Fruit fly (Drosophila melanogaster) whole organism, pupa: Measurements from ENCODE around the gene CG18766.
A peak's percentile ranks its signal among the peaks of the same experiment; 100 is the strongest.

Experiments used
- CG10348 ChIP-seq: fragments of 200-800 bp; sonication (Bioruptor generic); IDR thresholded peaks from 2 replicates; pipeline ENCODE4 v1.3.6; 2022; ENCODE audit warnings: missing biosample characterization, missing genetic modification characterization
- CG12605 ChIP-seq: fragments of 200-800 bp; sonication (Bioruptor generic); IDR thresholded peaks from 2 replicates; pipeline ENCODE4 v1.3.6; 2022; ENCODE audit warnings: missing biosample characterization, missing genetic modification characterization
- CG13204 ChIP-seq: fragments of 200-800 bp; sonication (Bioruptor generic); optimal IDR thresholded peaks from 2 replicates; lab custom pipeline; 2018; ENCODE audit warnings: missing biosample characterization, mild to moderate bottlenecking, missing genetic modification characterization, moderate library complexity
- CG14655 ChIP-seq: fragments of 200-800 bp; sonication (Bioruptor generic); optimal IDR thresholded peaks from 3 replicates; lab custom pipeline; 2017; ENCODE audit warnings: mild to moderate bottlenecking, missing biosample characterization, missing genetic modification reagents, missing genetic modification characterization
- CG15710 ChIP-seq: fragments of 200-800 bp; sonication (Bioruptor generic); optimal IDR thresholded peaks from 2 replicates; lab custom pipeline; 2018; ENCODE audit warnings: missing biosample characterization, mild to moderate bottlenecking, missing genetic modification characterization, moderate library complexity
- CG17806 ChIP-seq: fragments of 200-800 bp; sonication (Bioruptor generic); optimal IDR thresholded peaks from 2 replicates; lab custom pipeline; 2018; ENCODE audit warnings: missing biosample characterization, mild to moderate bottlenecking, missing genetic modification characterization, moderate library complexity
- CG32121 ChIP-seq: fragments of 200-800 bp; sonication (Bioruptor generic); IDR thresholded peaks from 2 replicates; pipeline ENCODE4 v1.3.6; 2022; ENCODE audit warnings: missing biosample characterization, missing genetic modification characterization
- CG34367 ChIP-seq: fragments of 200-800 bp; sonication (Bioruptor generic); optimal IDR thresholded peaks from 2 replicates; lab custom pipeline; 2018; ENCODE audit warnings: missing biosample characterization, mild to moderate bottlenecking, missing genetic modification characterization
- CG4496 ChIP-seq: fragments of 200-800 bp; sonication (Bioruptor generic); IDR thresholded peaks from 3 replicates; pipeline ENCODE4 v1.3.6; 2022; ENCODE audit warnings: missing biosample characterization, missing genetic modification characterization
- CG8159 ChIP-seq: fragments of 200-800 bp; sonication (Bioruptor generic); optimal IDR thresholded peaks from 3 replicates; lab custom pipeline; 2018; ENCODE audit warnings: missing biosample characterization, mild to moderate bottlenecking, missing genetic modification characterization, moderate library complexity
- CG8301 ChIP-seq: fragments of 200-800 bp; sonication (Bioruptor generic); optimal IDR thresholded peaks from 2 replicates; lab custom pipeline; 2018; ENCODE audit warnings: missing biosample characterization, mild to moderate bottlenecking, missing genetic modification characterization
- CG9948 ChIP-seq: fragments of 200-800 bp; sonication (Bioruptor generic); optimal IDR thresholded peaks from 2 replicates; lab custom pipeline; 2018; ENCODE audit warnings: missing biosample characterization, mild to moderate bottlenecking, missing genetic modification characterization, moderate library complexity
- D1 ChIP-seq: fragments of 200-800 bp; sonication (Bioruptor generic); optimal IDR thresholded peaks from 2 replicates; lab custom pipeline; 2018; ENCODE audit warnings: missing biosample characterization, mild to moderate bottlenecking, missing genetic modification characterization, moderate library complexity
- EcR ChIP-seq: fragments of 200-800 bp; sonication (Bioruptor generic); optimal IDR thresholded peaks from 3 replicates; lab custom pipeline; 2019; ENCODE audit warnings: missing biosample characterization, missing genetic modification characterization, mild to moderate bottlenecking, moderate library complexity, missing genetic modification reagents
- Ets98B ChIP-seq: fragments of 200-800 bp; sonication (Bioruptor generic); IDR thresholded peaks from 2 replicates; pipeline ENCODE4 v1.3.6; 2022; ENCODE audit warnings: missing biosample characterization, missing genetic modification characterization
- Pif1A ChIP-seq: fragments of 200-800 bp; sonication (Bioruptor generic); optimal IDR thresholded peaks from 3 replicates; lab custom pipeline; 2016; ENCODE audit warnings: missing biosample characterization, missing genetic modification characterization
- Pif1B ChIP-seq: fragments of 200-800 bp; sonication (Bioruptor generic); optimal IDR thresholded peaks from 3 replicates; lab custom pipeline; 2016; ENCODE audit warnings: missing biosample characterization, missing genetic modification characterization
- Snoo ChIP-seq: fragments of 200-800 bp; sonication (Bioruptor generic); optimal IDR thresholded peaks from 3 replicates; lab custom pipeline; 2017; ENCODE audit warnings: missing biosample characterization, mild to moderate bottlenecking, missing genetic modification characterization, inconsistent platforms
- fd96Ca ChIP-seq: fragments of 200-800 bp; sonication (Bioruptor generic); IDR thresholded peaks from 3 replicates; pipeline ENCODE4 v1.3.6; 2022; ENCODE audit warnings: missing biosample characterization, missing genetic modification characterization
- gl ChIP-seq: fragments of 200-800 bp; sonication (Bioruptor generic); optimal IDR thresholded peaks from 2 replicates; lab custom pipeline; 2018; ENCODE audit warnings: missing biosample characterization, mild to moderate bottlenecking, missing genetic modification characterization
- rn ChIP-seq: fragments of 200-800 bp; sonication (Bioruptor generic); IDR thresholded peaks from 2 replicates; pipeline ENCODE4 v1.3.6; 2022; ENCODE audit warnings: missing biosample characterization, missing genetic modification characterization

CG18766 gene

dm6 chr3R:27288202-27289135 is 43.4 kb upstream of the CG18766 start, which contains the start of the genes bigmax and Hmu:
Gene bigmax, minus strand, starts transcription at chr3R:27288526.
Gene Hmu, plus strand, starts transcription at chr3R:27288769.
- no peak for TF ChIP-seq CG10348 (GFP tag; lab: Robert Waterston, UW)
- peak; percentile 60 for TF ChIP-seq CG17806 (tag; lab: Kevin White, UChicago)
- TF ChIP-seq CG8159 (tag; lab: Kevin White, UChicago) = peak; percentile 62
- TF ChIP-seq Pif1A (GFP tag; lab: Kevin White, UChicago) = peak; percentile 65
- TF ChIP-seq gl (tag; lab: Kevin White, UChicago) = peak; percentile 43
- TF ChIP-seq CG32121 = peak; percentile 78
- TF ChIP-seq CG8301 (tag; lab: Kevin White, UChicago) = peak; percentile 67
- TF ChIP-seq CG15710 (tag; lab: Kevin White, UChicago) = peak; percentile 67
- peak; percentile 69 for TF ChIP-seq CG14655 (GFP tag; lab: Kevin White, UChicago)
- peak; percentile 83 for TF ChIP-seq CG4496
- peak; percentile 75 for TF ChIP-seq fd96Ca
- TF ChIP-seq CG34367 (tag; lab: Kevin White, UChicago) = peak; percentile 53
- no peak for TF ChIP-seq D1 (tag; lab: Kevin White, UChicago)
- TF ChIP-seq CG13204 (GFP tag; lab: Kevin White, UChicago) = no peak
- TF ChIP-seq EcR = peak; percentile 66
- TF ChIP-seq rn (GFP tag; lab: Robert Waterston, UW) = peak; percentile 45; the same call in 1 of the 2 replicates
- peak; percentile 36 for TF ChIP-seq Pif1B (GFP tag; lab: Kevin White, UChicago)
- TF ChIP-seq CG9948 (tag; lab: Kevin White, UChicago) = peak; percentile 62
- peak; percentile 65 for TF ChIP-seq Snoo (tag; lab: Kevin White, UChicago)
- TF ChIP-seq Ets98B = peak; percentile 80
- peak; percentile 42; the same call in 1 of the 2 replicates for TF ChIP-seq CG12605 (GFP tag; lab: Robert Waterston, UW)
- TF ChIP-seq, all 21 proteins: peak for 18

dm6 chr3R:27283645-27284044 is 38.6 kb upstream of the CG18766 start, which contains the start of gene CG3368:
Gene CG3368, plus strand, starts transcription at chr3R:27283780.
- no peak for TF ChIP-seq CG14655 (GFP tag; lab: Kevin White, UChicago)
- no peak for TF ChIP-seq EcR
- no peak for TF ChIP-seq CG9948 (tag; lab: Kevin White, UChicago)
- no peak for TF ChIP-seq Ets98B
- TF ChIP-seq CG32121 = no peak
- no peak for TF ChIP-seq Pif1A (GFP tag; lab: Kevin White, UChicago)
- no peak for TF ChIP-seq CG34367 (tag; lab: Kevin White, UChicago)
- TF ChIP-seq Pif1B (GFP tag; lab: Kevin White, UChicago) = no peak
- TF ChIP-seq D1 (tag; lab: Kevin White, UChicago) = no peak
- no peak for TF ChIP-seq rn (GFP tag; lab: Robert Waterston, UW)
- no peak for TF ChIP-seq CG12605 (GFP tag; lab: Robert Waterston, UW)

dm6 chr3R:27282286-27282685 is 37.2 kb upstream of the CG18766 start, which contains the start of gene mrt:
Gene mrt, minus strand, starts transcription at chr3R:27282661.
- TF ChIP-seq Pif1A (GFP tag; lab: Kevin White, UChicago) = peak; percentile 71
- peak; percentile 56 for TF ChIP-seq CG8159 (tag; lab: Kevin White, UChicago)
- TF ChIP-seq EcR = no peak
- no peak for TF ChIP-seq rn (GFP tag; lab: Robert Waterston, UW)
- TF ChIP-seq fd96Ca = peak; percentile 67
- TF ChIP-seq Snoo (tag; lab: Kevin White, UChicago) = peak; percentile 19
- TF ChIP-seq CG12605 (GFP tag; lab: Robert Waterston, UW) = no peak
- TF ChIP-seq CG15710 (tag; lab: Kevin White, UChicago) = peak; percentile 58
- TF ChIP-seq CG13204 (GFP tag; lab: Kevin White, UChicago) = no peak
- peak; percentile 53 for TF ChIP-seq CG9948 (tag; lab: Kevin White, UChicago)
- TF ChIP-seq CG4496 = 0 out of 3 replicates have a peak, but pooled peaks have one; percentile 35
- peak; percentile 61 for TF ChIP-seq CG14655 (GFP tag; lab: Kevin White, UChicago)
- peak; percentile 36 for TF ChIP-seq CG17806 (tag; lab: Kevin White, UChicago)
- peak; percentile 41 for TF ChIP-seq Ets98B
- TF ChIP-seq Pif1B (GFP tag; lab: Kevin White, UChicago) = peak; percentile 32
- TF ChIP-seq CG10348 (GFP tag; lab: Robert Waterston, UW) = no peak
- peak; percentile 50 for TF ChIP-seq CG8301 (tag; lab: Kevin White, UChicago)
- TF ChIP-seq CG32121 = peak; percentile 61; the same call in 1 of the 2 replicates
- no peak for TF ChIP-seq D1 (tag; lab: Kevin White, UChicago)
- no peak for TF ChIP-seq gl (tag; lab: Kevin White, UChicago)
- TF ChIP-seq CG34367 (tag; lab: Kevin White, UChicago) = peak; percentile 26

dm6 chr3R:27281811-27282131 is 36.7 kb upstream of the CG18766 start:
- no peak for TF ChIP-seq Snoo (tag; lab: Kevin White, UChicago)
- no peak for TF ChIP-seq Pif1B (GFP tag; lab: Kevin White, UChicago)
- no peak for TF ChIP-seq CG9948 (tag; lab: Kevin White, UChicago)
- TF ChIP-seq CG32121 = no peak
- TF ChIP-seq CG8159 (tag; lab: Kevin White, UChicago) = no peak
- no peak for TF ChIP-seq rn (GFP tag; lab: Robert Waterston, UW)
- no peak for TF ChIP-seq CG17806 (tag; lab: Kevin White, UChicago)
- no peak for TF ChIP-seq CG8301 (tag; lab: Kevin White, UChicago)
- no peak for TF ChIP-seq CG34367 (tag; lab: Kevin White, UChicago)
- TF ChIP-seq gl (tag; lab: Kevin White, UChicago) = no peak
- TF ChIP-seq CG10348 (GFP tag; lab: Robert Waterston, UW) = no peak
- TF ChIP-seq CG13204 (GFP tag; lab: Kevin White, UChicago) = no peak
- TF ChIP-seq fd96Ca = no peak
- TF ChIP-seq EcR = no peak
- no peak for TF ChIP-seq Ets98B
- TF ChIP-seq CG4496 = no peak
- TF ChIP-seq D1 (tag; lab: Kevin White, UChicago) = no peak
- no peak for TF ChIP-seq CG14655 (GFP tag; lab: Kevin White, UChicago)
- TF ChIP-seq CG12605 (GFP tag; lab: Robert Waterston, UW) = no peak
- TF ChIP-seq, all 21 proteins: peak for 0
